Fruit fly (Drosophila melanogaster): ENCODE results near the gene REPTOR.
A peak's percentile ranks its signal among the peaks of the same experiment; 100 is the strongest.

REPTOR gene

DNA sequence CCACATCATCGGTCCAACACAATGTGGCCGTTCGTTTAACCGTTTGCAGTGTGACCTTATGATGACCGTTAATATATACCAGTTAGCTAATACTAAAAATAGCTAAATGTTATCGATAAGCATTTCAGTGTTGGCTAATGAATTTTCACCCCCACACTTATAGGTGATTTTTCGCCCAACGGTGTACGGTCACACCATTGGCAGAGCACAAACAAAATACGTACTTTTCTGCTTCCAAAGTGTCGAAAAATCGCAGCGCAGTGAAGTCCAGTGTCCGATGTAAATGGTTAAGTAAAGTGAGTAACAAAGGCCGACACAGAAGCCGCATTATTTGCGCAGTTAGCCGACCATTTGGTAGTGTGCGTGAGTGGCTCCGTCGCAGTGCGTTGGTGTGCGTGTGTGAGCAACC, 42.9 kb upstream of the REPTOR start, which contains the start of the genes Syx18 and atl (continued):
- peak; percentile 28 for TF ChIP-seq CG2120 (GFP tag; optimal IDR thresholded peaks at IDR 0.05)
- no peak for TF ChIP-seq corto (GFP tag; optimal IDR thresholded peaks at IDR 0.05)
- peak; percentile 5 for TF ChIP-seq CG2202 (tag; optimal IDR thresholded peaks at IDR 0.05)
- TF ChIP-seq Lim3 (GFP tag; IDR thresholded peaks at IDR 0.05) = no peak
- peak; percentile 73; the same call in 1 of the 2 replicates for TF ChIP-seq CG3847 (GFP tag; IDR thresholded peaks at IDR 0.05)
- TF ChIP-seq CG12219 (GFP tag; optimal IDR thresholded peaks at IDR 0.05) = no peak
- TF ChIP-seq Trl (optimal IDR thresholded peaks at IDR 0.05) = no peak
- no peak for TF ChIP-seq Trl (GFP tag; optimal IDR thresholded peaks at IDR 0.05)
- peak; percentile 43 for TF ChIP-seq MTF-1 (GFP tag; optimal IDR thresholded peaks at IDR 0.05; ENCODE audit: borderline replicate concordance)
- TF ChIP-seq dmrt11E (tag; optimal IDR thresholded peaks at IDR 0.05) = no peak
- peak; percentile 37 for TF ChIP-seq unpg (GFP tag; optimal IDR thresholded peaks at IDR 0.05)
- no peak for TF ChIP-seq Meics (GFP tag; optimal IDR thresholded peaks at IDR 0.05)
- no peak for TF ChIP-seq tio (GFP tag; optimal IDR thresholded peaks at IDR 0.05)
- TF ChIP-seq CG4360 (GFP tag; IDR thresholded peaks at IDR 0.05) = no peak
- TF ChIP-seq CG9727 (GFP tag; optimal IDR thresholded peaks at IDR 0.05) = no peak
- no peak for TF ChIP-seq Stat92E (GFP tag; optimal IDR thresholded peaks at IDR 0.05)
- peak; percentile 78 for TF ChIP-seq Sin3A (optimal IDR thresholded peaks at IDR 0.05)
- TF ChIP-seq CG8281 (tag; optimal IDR thresholded peaks at IDR 0.05) = no peak
- TF ChIP-seq CG10147 (GFP tag; optimal IDR thresholded peaks at IDR 0.05) = no peak
- no peak for TF ChIP-seq Ada2b (GFP tag; IDR thresholded peaks at IDR 0.05)
- TF ChIP-seq CG2889 (GFP tag; IDR thresholded peaks at IDR 0.05) = no peak
- TF ChIP-seq CG18764 (GFP tag; optimal IDR thresholded peaks at IDR 0.05) = no peak
- no peak for TF ChIP-seq CG7987 (GFP tag; optimal IDR thresholded peaks at IDR 0.05)
- no peak for TF ChIP-seq CG42726 (GFP tag; IDR thresholded peaks at IDR 0.05; ENCODE audit: partially characterized antibody)
- TF ChIP-seq vnd (GFP tag; IDR thresholded peaks at IDR 0.05; ENCODE audit: partially characterized antibody) = no peak
- no peak for TF ChIP-seq pho (GFP tag; optimal IDR thresholded peaks at IDR 0.05)
- TF ChIP-seq CG5953 (GFP tag; IDR thresholded peaks at IDR 0.05) = no peak
- no peak for TF ChIP-seq stc (GFP tag; IDR thresholded peaks at IDR 0.05)
- no peak for TF ChIP-seq Optix (GFP tag; IDR thresholded peaks at IDR 0.05)
- TF ChIP-seq pan (optimal IDR thresholded peaks at IDR 0.05) = no peak
- TF ChIP-seq pan (GFP tag; optimal IDR thresholded peaks at IDR 0.05 in 1 of 2, IDR thresholded peaks at IDR 0.05 in 1 of 2) = no peak
- no peak for TF ChIP-seq Deaf1 (tag; optimal IDR thresholded peaks at IDR 0.05)
- peak; percentile 59 for TF ChIP-seq BEAF-32 (GFP tag; optimal IDR thresholded peaks at IDR 0.05)
- no peak for TF ChIP-seq Taf1 (GFP tag; IDR thresholded peaks at IDR 0.05)
- TF ChIP-seq CG10462 (GFP tag; optimal IDR thresholded peaks at IDR 0.05) = no peak
- TF ChIP-seq CG8089 (GFP tag; optimal IDR thresholded peaks at IDR 0.05) = no peak
- TF ChIP-seq otp (GFP tag; IDR thresholded peaks at IDR 0.05) = no peak
- no peak for TF ChIP-seq CG13123 (GFP tag; optimal IDR thresholded peaks at IDR 0.05)
- TF ChIP-seq Kr (GFP tag; optimal IDR thresholded peaks at IDR 0.05) = no peak
- no peak for TF ChIP-seq CG11093 (GFP tag; IDR thresholded peaks at IDR 0.05)
- peak; percentile 75 for TF ChIP-seq Hmr (GFP tag; optimal IDR thresholded peaks at IDR 0.05)
- TF ChIP-seq fd64A (GFP tag; optimal IDR thresholded peaks at IDR 0.05) = peak; percentile 14
- no peak for TF ChIP-seq Mrtf (GFP tag; IDR thresholded peaks at IDR 0.05)
- no peak for TF ChIP-seq zf30C (GFP tag; optimal IDR thresholded peaks at IDR 0.05)
- no peak for TF ChIP-seq Usf (GFP tag; optimal IDR thresholded peaks at IDR 0.05)
- TF ChIP-seq CG10654 (GFP tag; optimal IDR thresholded peaks at IDR 0.05) = no peak
- TF ChIP-seq CG3726 (GFP tag; IDR thresholded peaks at IDR 0.05) = no peak
- TF ChIP-seq stwl (tag; optimal IDR thresholded peaks at IDR 0.05) = peak; percentile 85
